Worm (Caenorhabditis elegans): ENCODE measurements around the gene T06E6.1.

DNA sequence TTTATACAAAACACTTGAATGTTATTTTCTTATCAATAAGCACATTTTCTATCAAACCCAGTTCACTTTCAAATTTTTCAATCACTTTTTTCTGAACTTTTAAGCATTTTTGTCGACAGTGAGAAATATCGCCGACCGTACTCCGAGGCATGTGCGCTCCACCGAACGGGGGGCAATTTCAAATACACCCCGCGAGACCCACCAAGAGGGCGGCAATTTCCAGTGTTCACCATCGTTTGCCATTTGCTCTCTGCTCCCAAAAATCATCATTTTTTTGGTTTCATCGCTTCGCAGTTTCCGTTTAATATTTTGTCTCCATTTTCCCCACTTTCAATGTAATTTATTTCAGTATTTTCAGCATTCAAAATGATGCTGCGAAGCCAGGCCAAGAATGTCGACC, 586 bp upstream of the T06E6.1 start, which contains the start of gene cyb-3:
- TF ChIP-seq pha-4 (tag; optimal IDR thresholded peaks at IDR 0.05) (no peak), hlh-1 (tag; optimal IDR thresholded peaks at IDR 0.05) (no peak), lin-13 (tag; optimal IDR thresholded peaks at IDR 0.05) (no peak), M03D4.4 (tag; optimal IDR thresholded peaks at IDR 0.05) (no peak), mab-5 (tag; optimal IDR thresholded peaks at IDR 0.05) (no peak), nhr-76 (tag; optimal IDR thresholded peaks at IDR 0.05) (no peak), unc-62 (GFP tag; optimal IDR thresholded peaks at IDR 0.05) (no peak), flh-1 (GFP tag; optimal IDR thresholded peaks at IDR 0.05) (no peak), blmp-1 (tag; optimal IDR thresholded peaks at IDR 0.05) (no peak), snpc-4 (tag; optimal IDR thresholded peaks at IDR 0.05) (no peak), nhr-237 (tag; optimal IDR thresholded peaks at IDR 0.05) (no peak)

All from whole organism, mixed stage, embryonic.